Worm (Caenorhabditis elegans): ENCODE measurements around the gene tnc-2.
"Not testable (repeated sequence)": the region's sequence is repeated elsewhere in the genome, so short reads cannot be mapped to it uniquely, and the experiment has no call there.

- TF ChIP-seq ama-1 (optimal IDR thresholded peaks at IDR 0.05); F13C5.2 (tag; optimal IDR thresholded peaks at IDR 0.05); ceh-36 (tag; optimal IDR thresholded peaks at IDR 0.05); scrt-1 (GFP tag; IDR thresholded peaks at IDR 0.05); tra-4 (tag; optimal IDR thresholded peaks at IDR 0.05); sea-1 (GFP tag; conservative IDR thresholded peaks at IDR 0.05); B0310.2 (tag; optimal IDR thresholded peaks at IDR 0.05); hmg-4 (GFP tag; optimal IDR thresholded peaks at IDR 0.05); ets-7 (tag; optimal IDR thresholded peaks at IDR 0.05); aly-1 (tag; optimal IDR thresholded peaks at IDR 0.05); tbx-11 (GFP tag; IDR thresholded peaks at IDR 0.05): not testable (repeated sequence)
Measured at ce11 chrII:10442846-10443245, 23.8 kb upstream of the tnc-2 start, which contains the start of gene ZK673.1.

Measured in whole organism, early embryonic.